Fruit fly (Drosophila melanogaster) S2 (cell line): ENCODE measurements around the gene CG42564.

ENCODE experiments used
- CG8478 ChIP-seq: fragments of >200 bp; optimal IDR thresholded peaks from 2 replicates; lab custom pipeline; 2018
- CTCF ChIP-seq, 2 experiments: fragments of >200 bp; optimal IDR thresholded peaks; 2 replicates each; lab custom pipeline; 2018

DNA sequence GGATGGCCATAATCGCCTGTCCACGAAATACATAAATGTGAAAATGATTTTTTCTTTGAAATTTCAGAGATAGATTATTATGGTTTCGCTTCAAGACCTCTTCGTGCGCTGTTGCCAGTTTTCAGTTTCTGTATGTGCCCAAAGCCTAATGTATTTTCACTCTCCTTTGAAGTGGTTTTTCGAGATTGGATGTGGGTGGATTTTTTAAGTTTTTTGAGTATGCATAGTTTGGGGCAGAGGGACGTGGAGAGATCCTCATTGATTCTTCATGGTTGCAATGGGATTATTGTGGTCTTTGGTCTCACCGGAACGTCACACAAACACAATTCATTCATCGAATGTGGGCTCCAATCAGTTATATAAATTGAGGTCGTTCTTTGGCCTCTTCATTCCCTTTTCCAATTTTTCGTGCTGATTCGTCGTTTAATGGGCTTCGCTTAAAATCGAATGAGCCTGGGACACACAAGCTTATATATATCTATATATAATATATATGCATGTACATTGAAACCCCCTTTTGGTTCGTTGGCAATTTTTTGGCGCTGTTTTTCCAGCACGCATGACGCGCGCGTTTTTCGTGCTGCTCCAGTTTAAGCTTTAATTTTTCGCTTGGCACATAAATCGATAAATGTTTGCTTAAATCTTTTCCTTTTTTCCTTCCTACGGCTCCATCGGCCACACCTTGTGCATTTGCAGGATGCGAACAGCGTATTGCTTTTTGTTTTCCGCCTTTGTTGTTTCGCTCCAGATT, 37.4 kb downstream of the CG42564 start:
- TF ChIP-seq CTCF (optimal IDR thresholded peaks at IDR 0.05; lab: Kevin White, UChicago): no peak
- TF ChIP-seq CG8478 (lab: Kevin White, UChicago): no peak
